Fruit fly (Drosophila melanogaster) whole organism, embryonic: ENCODE results near the gene CG17777.

Source experiments
- Ada2b ChIP-seq: fragments of 200-800 bp; sonication (Bioruptor generic); IDR thresholded peaks from 2 replicates; pipeline ENCODE4 v1.3.6; 2022; ENCODE audit warnings: missing biosample characterization, missing genetic modification characterization
- Asciz ChIP-seq: fragments of 200-800 bp; sonication (Bioruptor generic); optimal IDR thresholded peaks from 2 replicates; lab custom pipeline; 2017; ENCODE audit warnings: missing biosample characterization, mild to moderate bottlenecking, missing genetic modification characterization, missing genetic modification reagents
- CG11398 ChIP-seq: fragments of 200-800 bp; sonication (Bioruptor generic); optimal IDR thresholded peaks from 2 replicates; lab custom pipeline; 2016; ENCODE audit warnings: missing biosample characterization, missing genetic modification characterization
- CG11695 ChIP-seq: fragments of 200-800 bp; sonication (Bioruptor generic); IDR thresholded peaks from 3 replicates; pipeline ENCODE4 v1.3.6; 2022; ENCODE audit warnings: missing biosample characterization, missing genetic modification characterization
- CG12071 ChIP-seq: fragments of 200-800 bp; sonication (Bioruptor generic); optimal IDR thresholded peaks from 3 replicates; lab custom pipeline; 2018; ENCODE audit warnings: missing biosample characterization, mild to moderate bottlenecking, missing genetic modification characterization
- CG13296 ChIP-seq: fragments of 200-800 bp; sonication (Bioruptor generic); optimal IDR thresholded peaks from 3 replicates; lab custom pipeline; 2018; ENCODE audit warnings: missing biosample characterization, mild to moderate bottlenecking, missing genetic modification characterization
- CG14050 ChIP-seq: fragments of 200-800 bp; sonication (Bioruptor generic); IDR thresholded peaks from 3 replicates; pipeline ENCODE4 v1.3.6; 2022; ENCODE audit warnings: missing biosample characterization, missing genetic modification characterization
- CG16815 ChIP-seq: fragments of 200-800 bp; sonication (Bioruptor generic); optimal IDR thresholded peaks from 3 replicates; lab custom pipeline; 2017; ENCODE audit warnings: missing biosample characterization, mild to moderate bottlenecking, missing genetic modification characterization
- CG17829 ChIP-seq: fragments of 200-800 bp; optimal IDR thresholded peaks from 2 replicates; lab custom pipeline; 2019; ENCODE audit warnings: missing biosample characterization, mild to moderate bottlenecking, missing genetic modification characterization, moderate library complexity
- CG18011 ChIP-seq: fragments of 200-800 bp; sonication (Bioruptor generic); optimal IDR thresholded peaks from 2 replicates; lab custom pipeline; 2017; ENCODE audit warnings: missing biosample characterization, missing genetic modification characterization, mild to moderate bottlenecking, moderate library complexity, missing genotype
- CG2116 ChIP-seq: fragments of 200-800 bp; sonication (Bioruptor generic); optimal IDR thresholded peaks from 3 replicates; lab custom pipeline; 2018; ENCODE audit warnings: missing biosample characterization, mild to moderate bottlenecking, missing genetic modification characterization
- CG2129 ChIP-seq: fragments of 200-800 bp; sonication (Bioruptor generic); IDR thresholded peaks from 2 replicates; pipeline ENCODE4 v1.3.6; 2022; ENCODE audit warnings: missing biosample characterization, missing genetic modification characterization; ENCODE audit not compliant: partially characterized antibody
- CG2712 ChIP-seq: fragments of 200-800 bp; optimal IDR thresholded peaks from 3 replicates; lab custom pipeline; 2019; ENCODE audit warnings: missing biosample characterization, mild to moderate bottlenecking, missing genetic modification characterization, moderate library complexity
- CG30020 ChIP-seq: fragments of 200-800 bp; optimal IDR thresholded peaks from 2 replicates; lab custom pipeline; 2019; ENCODE audit warnings: missing biosample characterization, mild to moderate bottlenecking, missing genetic modification characterization, moderate library complexity
- CG31388 ChIP-seq: fragments of 200-800 bp; sonication (Bioruptor generic); optimal IDR thresholded peaks from 2 replicates; lab custom pipeline; 2016; ENCODE audit warnings: missing biosample characterization, missing genetic modification characterization
- CG33213 ChIP-seq: fragments of 200-800 bp; sonication (Bioruptor generic); optimal IDR thresholded peaks from 3 replicates; lab custom pipeline; 2016; ENCODE audit warnings: missing biosample characterization, missing genetic modification characterization
- CG3726 ChIP-seq: fragments of 200-800 bp; sonication (Bioruptor generic); IDR thresholded peaks from 3 replicates; pipeline ENCODE4, ENCODE4 v1.3.6; 2022; ENCODE audit warnings: missing biosample characterization, missing genetic modification characterization
- CG42726 ChIP-seq: fragments of 200-800 bp; sonication (Bioruptor generic); IDR thresholded peaks from 2 replicates; pipeline ENCODE4 v1.3.6; 2022; ENCODE audit warnings: missing biosample characterization, missing genetic modification characterization; ENCODE audit not compliant: partially characterized antibody
- CG43689 ChIP-seq: fragments of 200-800 bp; sonication (Bioruptor generic); IDR thresholded peaks from 2 replicates; pipeline ENCODE4 v1.3.6; 2022; ENCODE audit warnings: missing biosample characterization, missing genetic modification characterization
- CG4617 ChIP-seq: fragments of 200-800 bp; sonication (Bioruptor generic); optimal IDR thresholded peaks from 3 replicates; lab custom pipeline; 2016; ENCODE audit warnings: missing biosample characterization, missing genetic modification characterization, borderline replicate concordance
- CG4707 ChIP-seq: fragments of 200-800 bp; sonication (Bioruptor generic); optimal IDR thresholded peaks from 2 replicates; lab custom pipeline; 2018; ENCODE audit warnings: missing biosample characterization, mild to moderate bottlenecking, missing genetic modification characterization, moderate library complexity
- CG5245 ChIP-seq: fragments of 200-800 bp; sonication (Bioruptor generic); optimal IDR thresholded peaks from 3 replicates; lab custom pipeline; 2016; ENCODE audit warnings: missing biosample characterization, missing genetic modification characterization
- CG6765 ChIP-seq: fragments of 200-800 bp; sonication (Bioruptor generic); optimal IDR thresholded peaks from 3 replicates; lab custom pipeline; 2017; ENCODE audit warnings: missing biosample characterization, mild to moderate bottlenecking, missing genetic modification characterization
- CG9215 ChIP-seq: fragments of 200-800 bp; sonication (Bioruptor generic); IDR thresholded peaks from 2 replicates; pipeline ENCODE4 v1.3.6; 2022; ENCODE audit warnings: missing biosample characterization, missing genetic modification characterization
- HLH3B ChIP-seq: fragments of 200-800 bp; sonication (Bioruptor generic); IDR thresholded peaks from 2 replicates; pipeline ENCODE4 v1.3.6; 2022; ENCODE audit warnings: missing biosample characterization, missing genetic modification characterization
- HmgZ ChIP-seq: fragments of 200-800 bp; sonication (Bioruptor generic); optimal IDR thresholded peaks from 2 replicates; lab custom pipeline; 2018; ENCODE audit warnings: missing biosample characterization, mild to moderate bottlenecking, missing genetic modification characterization
- Hmx ChIP-seq: fragments of 200-800 bp; sonication (Bioruptor generic); optimal IDR thresholded peaks from 2 replicates; lab custom pipeline; 2016; ENCODE audit warnings: missing biosample characterization, missing genetic modification characterization
- Hr3 ChIP-seq: fragments of 200-800 bp; sonication (Bioruptor generic); optimal IDR thresholded peaks from 3 replicates; lab custom pipeline; 2016; ENCODE audit warnings: missing biosample characterization, missing genetic modification characterization
- Lpt ChIP-seq: fragments of >200 bp; optimal IDR thresholded peaks from 2 replicates; lab custom pipeline; 2018; ENCODE audit warnings: missing biosample characterization, missing genetic modification characterization
- Med ChIP-seq: fragments of 200-800 bp; sonication (Bioruptor generic); peaks from one replicate; lab custom pipeline; 2016; ENCODE audit warnings: missing biosample characterization, missing genetic modification characterization, mild to moderate bottlenecking, inconsistent platforms, moderate library complexity
- Nf-YC ChIP-seq: fragments of 200-800 bp; optimal IDR thresholded peaks from 3 replicates; lab custom pipeline; 2019; ENCODE audit warnings: missing biosample characterization, mild to moderate bottlenecking, missing genetic modification characterization, moderate library complexity
- Optix ChIP-seq: fragments of 200-800 bp; sonication (Bioruptor generic); IDR thresholded peaks from 3 replicates; pipeline ENCODE4 v1.3.6; 2022; ENCODE audit warnings: missing biosample characterization, missing genetic modification characterization
- PHDP ChIP-seq: fragments of 200-800 bp; sonication (Bioruptor generic); optimal IDR thresholded peaks from 3 replicates; lab custom pipeline; 2018; ENCODE audit warnings: missing biosample characterization, mild to moderate bottlenecking, missing genetic modification characterization, moderate library complexity
- Xbp1 ChIP-seq: fragments of 200-800 bp; sonication (Bioruptor generic); optimal IDR thresholded peaks from 3 replicates; lab custom pipeline; 2016; ENCODE audit warnings: missing biosample characterization, mild to moderate bottlenecking, missing genetic modification characterization
- az2 ChIP-seq: fragments of 200-800 bp; sonication (Bioruptor generic); optimal IDR thresholded peaks from 3 replicates; lab custom pipeline; 2016; ENCODE audit warnings: missing biosample characterization, missing genetic modification characterization
- br ChIP-seq: fragments of >200 bp; optimal IDR thresholded peaks from 2 replicates; lab custom pipeline; 2017
- croc ChIP-seq: fragments of 200-800 bp; sonication (Bioruptor generic); conservative IDR thresholded peaks from 3 replicates; pipeline ENCODE4 v1.3.6; 2022; ENCODE audit warnings: missing biosample characterization, missing genetic modification characterization
- crp ChIP-seq, 2 experiments: fragments of 200-800 bp; sonication (Bioruptor generic); optimal IDR thresholded peaks; 2 replicates in 1 of 2; 3 replicates in 1 of 2; lab custom pipeline; 2017; ENCODE audit warnings: missing biosample characterization in 2 of 2, missing genetic modification characterization in 2 of 2, mild to moderate bottlenecking in 1 of 2, moderate library complexity in 1 of 2
- dmrt99B ChIP-seq: fragments of 200-800 bp; sonication (Bioruptor generic); optimal IDR thresholded peaks from 2 replicates; lab custom pipeline; 2018; ENCODE audit warnings: missing biosample characterization, mild to moderate bottlenecking, missing genetic modification characterization, moderate library complexity
- ewg ChIP-seq: fragments of 200-800 bp; sonication (Bioruptor generic); optimal IDR thresholded peaks from 3 replicates; lab custom pipeline; 2017; ENCODE audit warnings: mild to moderate bottlenecking, missing biosample characterization, missing genetic modification reagents, missing genetic modification characterization
- kni ChIP-seq: fragments of 200-800 bp; sonication (Bioruptor generic); optimal IDR thresholded peaks from 3 replicates; lab custom pipeline; 2017; ENCODE audit warnings: mild to moderate bottlenecking, missing biosample characterization, missing genetic modification reagents, missing genetic modification characterization
- pan ChIP-seq, 4 experiments: fragments of >200 bp in 3 of 4; fragments of 200-800 bp in 1 of 4; sonication (Bioruptor generic) in 1 of 4; optimal IDR thresholded peaks in 3 of 4; IDR thresholded peaks in 1 of 4; 2 replicates each; pipeline versions ENCODE4 v1.3.6 to Lab custom; 2017 to 2022; ENCODE audit warnings: missing biosample characterization in 2 of 4, missing genetic modification characterization in 2 of 4, mixed read lengths in 1 of 4
- slbo ChIP-seq: fragments of 200-800 bp; sonication (Bioruptor generic); IDR thresholded peaks from 2 replicates; pipeline ENCODE4 v1.3.6; 2022; ENCODE audit warnings: missing biosample characterization, missing genetic modification characterization
- sob ChIP-seq: fragments of 200-800 bp; sonication (Bioruptor generic); IDR thresholded peaks from 2 replicates; pipeline ENCODE4 v1.3.6; 2022; ENCODE audit warnings: missing biosample characterization, missing genetic modification characterization
- trh ChIP-seq: fragments of 200-800 bp; sonication (Bioruptor generic); optimal IDR thresholded peaks from 2 replicates; lab custom pipeline; 2016; ENCODE audit warnings: missing biosample characterization, missing genetic modification characterization
- unc-4 ChIP-seq: fragments of 200-800 bp; sonication (Bioruptor generic); IDR thresholded peaks from 2 replicates; pipeline ENCODE4 v1.3.6; 2022; ENCODE audit warnings: missing biosample characterization, missing genetic modification characterization; ENCODE audit not compliant: partially characterized antibody

CG17777 gene

dm6 chrX:2222181-2222790 is 35.6 kb downstream of the CG17777 start, which contains the start of gene Vinc (continued):
- TF ChIP-seq pan (optimal IDR thresholded peaks at IDR 0.05; lab: Kevin White, UChicago): no peak
- TF ChIP-seq pan (GFP tag; optimal IDR thresholded peaks at IDR 0.05 in 1 of 2, IDR thresholded peaks at IDR 0.05 in 1 of 2): peak in 1 of 2 experiments; percentile 75
- TF ChIP-seq Lpt (GFP tag; lab: Kevin White, UChicago): no peak
- peak; percentile 62 for TF ChIP-seq Hr3 (GFP tag; lab: Kevin White, UChicago)
- TF ChIP-seq Ada2b (GFP tag; lab: Robert Waterston, UW): peak; percentile 77
- peak; percentile 76 for TF ChIP-seq Hmx (GFP tag; lab: Kevin White, UChicago)
- peak; percentile 53 for TF ChIP-seq CG18011 (GFP tag; lab: Kevin White, UChicago)
- TF ChIP-seq az2 (GFP tag; lab: Kevin White, UChicago): peak; percentile 62
- no peak for TF ChIP-seq CG2129 (GFP tag; lab: Robert Waterston, UW)
- peak; percentile 82 for TF ChIP-seq sob
- peak; percentile 89 for TF ChIP-seq CG9215 (GFP tag; lab: Robert Waterston, UW)
- no peak for TF ChIP-seq br
- peak; percentile 68 for TF ChIP-seq CG33213 (GFP tag; lab: Kevin White, UChicago)
- TF ChIP-seq CG42726 (GFP tag; lab: Robert Waterston, UW): no peak
- TF ChIP-seq CG14050 (GFP tag; lab: Robert Waterston, UW): peak; percentile 62; the same call in 2 of the 3 replicates
- peak; percentile 100 for TF ChIP-seq CG4707 (GFP tag; lab: Kevin White, UChicago)

dm6 chrX:2223454-2223853 is 36.8 kb downstream of the CG17777 start, which contains the start of gene CG14052:
Gene CG14052 (plus strand): TSS chrX:2223754.
- TF ChIP-seq ewg (GFP tag; lab: Kevin White, UChicago): peak; percentile 19
- no peak for TF ChIP-seq CG2116 (GFP tag; lab: Kevin White, UChicago)
- no peak for TF ChIP-seq kni (GFP tag; lab: Kevin White, UChicago)
- peak; percentile 16 for TF ChIP-seq Med (GFP tag; lab: Kevin White, UChicago)
- TF ChIP-seq Nf-YC (tag; lab: Kevin White, UChicago): no peak

- TF ChIP-seq trh (no peak), CG6765 (GFP tag; lab: Kevin White, UChicago) (no peak), HLH3B (no peak), CG2712 (no peak), dmrt99B (tag; lab: Kevin White, UChicago) (no peak), CG3726 (no peak), Ada2b (GFP tag; lab: Robert Waterston, UW) (no peak), Optix (GFP tag; lab: Robert Waterston, UW) (no peak), croc (no peak), CG31388 (GFP tag; lab: Kevin White, UChicago) (no peak), CG11398 (GFP tag; lab: Kevin White, UChicago) (no peak), unc-4 (peak; percentile 65), Med (GFP tag; lab: Kevin White, UChicago) (peak; percentile 28), CG12071 (no peak), CG17829 (tag; lab: Kevin White, UChicago) (no peak), CG4617 (GFP tag; lab: Kevin White, UChicago) (peak; percentile 76), CG13296 (GFP tag; lab: Kevin White, UChicago) (no peak), CG11695 (no peak), slbo (GFP tag; lab: Robert Waterston, UW) (no peak), Asciz (GFP tag; lab: Kevin White, UChicago) (no peak), HmgZ (tag; lab: Kevin White, UChicago) (no peak), CG16815 (no peak), CG30020 (tag; lab: Kevin White, UChicago) (no peak), crp (GFP tag; optimal IDR thresholded peaks at IDR 0.05; lab: Kevin White, UChicago) (no peak), PHDP (tag; lab: Kevin White, UChicago) (no peak), CG5245 (GFP tag; lab: Kevin White, UChicago) (no peak), CG43689 (no peak), Xbp1 (no peak)
Observed at dm6 chrX:2225138-2225537, 38.5 kb downstream of the CG17777 start, which contains the start of gene pcx. Gene pcx (plus strand): TSS chrX:2225296.
